Worm (Caenorhabditis elegans) whole organism, L4 larva: ENCODE measurements around the gene irk-3.
A peak's percentile ranks its signal among the peaks of the same experiment; 100 is the strongest.

ENCODE experiments used
- F37D6.2 ChIP-seq: sonication (generic microtip); optimal IDR thresholded peaks from 2 replicates; lab custom pipeline; 2016; ENCODE audit warnings: mild to moderate bottlenecking, missing genetic modification characterization, missing compliant biosample characterization
- T26A8.4 ChIP-seq: fragments of 200-800 bp; sonication (Bioruptor generic); IDR thresholded peaks from 2 replicates; pipeline ENCODE4 v1.3.6; 2022; ENCODE audit warnings: missing genetic modification characterization, missing compliant biosample characterization
- Y105C5A.15 ChIP-seq: fragments of 200-800 bp; sonication (Bioruptor generic); IDR thresholded peaks from 2 replicates; pipeline ENCODE4 v1.3.6; 2022; ENCODE audit warnings: missing genetic modification characterization, missing compliant biosample characterization
- Y75B8A.6 ChIP-seq: fragments of 200-800 bp; sonication (Bioruptor generic); IDR thresholded peaks from 2 replicates; pipeline ENCODE4 v1.3.6; 2022; ENCODE audit warnings: missing genetic modification reagents, missing genetic modification characterization, missing compliant biosample characterization
- ZK337.2 ChIP-seq: fragments of 200-800 bp; sonication (Bioruptor generic); IDR thresholded peaks from 2 replicates; pipeline ENCODE4 v1.3.6; 2022; ENCODE audit warnings: missing genetic modification reagents, missing genetic modification characterization, missing compliant biosample characterization
- ZK546.5 ChIP-seq, 2 experiments: sonication (generic microtip); optimal IDR thresholded peaks; 2 replicates each; lab custom pipeline; 2017; ENCODE audit warnings: missing biosample characterization in 2 of 2, missing genetic modification characterization in 2 of 2
- aha-1 ChIP-seq: fragments of 150-350 bp; peaks from one replicate; lab custom pipeline; 2014; ENCODE audit warnings: missing biosample characterization, missing genetic modification characterization
- ama-1 ChIP-seq: fragments of 150-350 bp; optimal IDR thresholded peaks from 2 replicates; lab custom pipeline; 2014; ENCODE audit warnings: inconsistent platforms, mixed read lengths
- ceh-62 ChIP-seq: sonication (generic microtip); optimal IDR thresholded peaks from 2 replicates; lab custom pipeline; 2017; ENCODE audit warnings: missing biosample characterization, missing genetic modification characterization
- daf-12 ChIP-seq: fragments of 150-350 bp; optimal IDR thresholded peaks from 2 replicates; lab custom pipeline; 2014; ENCODE audit warnings: missing biosample characterization, missing genetic modification reagents, missing genetic modification characterization
- daf-16 ChIP-seq, 3 experiments: sonication (generic microtip); optimal IDR thresholded peaks; 2 replicates each; lab custom pipeline; 2016 to 2017; ENCODE audit warnings: missing genetic modification characterization in 3 of 3, missing genetic modification reagents in 3 of 3, mild to moderate bottlenecking in 2 of 3, missing compliant biosample characterization in 2 of 3, missing biosample characterization in 1 of 3, moderate library complexity in 1 of 3
- dmd-9 ChIP-seq: fragments of 200-800 bp; sonication (Bioruptor generic); IDR thresholded peaks from 2 replicates; pipeline ENCODE4 v1.3.6; 2022; ENCODE audit warnings: missing genetic modification reagents, missing genetic modification characterization, missing compliant biosample characterization
- duxl-1 ChIP-seq: sonication (generic microtip); optimal IDR thresholded peaks from 2 replicates; lab custom pipeline; 2016; ENCODE audit warnings: mild to moderate bottlenecking, missing genetic modification characterization, moderate library complexity, missing compliant biosample characterization; ENCODE audit not compliant: poor library complexity
- egl-43 ChIP-seq: fragments of 200-800 bp; sonication (Bioruptor generic); IDR thresholded peaks from 2 replicates; pipeline ENCODE4 v1.3.6; 2022; ENCODE audit warnings: missing genetic modification reagents, missing genetic modification characterization, missing compliant biosample characterization
- hif-1 ChIP-seq, 2 experiments: sonication (generic microtip); optimal IDR thresholded peaks; 2 replicates each; lab custom pipeline; 2016 to 2017; ENCODE audit warnings: missing compliant biosample characterization in 2 of 2, missing genetic modification characterization in 2 of 2, missing genetic modification reagents in 2 of 2, missing genotype in 2 of 2, mild to moderate bottlenecking in 1 of 2
- hlh-30 ChIP-seq: sonication (generic microtip); optimal IDR thresholded peaks from 2 replicates; lab custom pipeline; 2017; ENCODE audit warnings: antibody characterized with exemption, mild to moderate bottlenecking, missing genetic modification characterization, missing compliant biosample characterization; ENCODE audit not compliant: insufficient read depth
- jun-1 ChIP-seq: fragments of 150-350 bp; optimal IDR thresholded peaks from 2 replicates; lab custom pipeline; 2014; ENCODE audit warnings: missing biosample characterization, missing genetic modification reagents, missing genetic modification characterization
- lim-7 ChIP-seq: fragments of 200-800 bp; sonication (Bioruptor generic); IDR thresholded peaks from 2 replicates; pipeline ENCODE4 v1.3.6; 2022; ENCODE audit warnings: missing genetic modification characterization, missing compliant biosample characterization
- lin-1 ChIP-seq: fragments of 200-800 bp; sonication (Bioruptor generic); IDR thresholded peaks from 2 replicates; pipeline ENCODE4 v1.3.6; 2022; ENCODE audit warnings: missing genetic modification reagents, missing genetic modification characterization, missing compliant biosample characterization
- lin-13 ChIP-seq: fragments of 150-350 bp; optimal IDR thresholded peaks from 2 replicates; lab custom pipeline; 2014; ENCODE audit warnings: missing biosample characterization, missing genetic modification reagents, missing genetic modification characterization
- lin-39 ChIP-seq: fragments of 150-350 bp; optimal IDR thresholded peaks from 2 replicates; lab custom pipeline; 2014; ENCODE audit warnings: missing biosample characterization, missing genetic modification reagents, missing genetic modification characterization
- mes-2 ChIP-seq: sonication (generic microtip); optimal IDR thresholded peaks from 2 replicates; lab custom pipeline; 2016; ENCODE audit warnings: missing genotype, mild to moderate bottlenecking, missing genetic modification characterization, missing compliant biosample characterization; ENCODE audit not compliant: poor library complexity, severe bottlenecking
- mxl-2 ChIP-seq: fragments of 200-800 bp; sonication (Bioruptor generic); conservative IDR thresholded peaks from 2 replicates; pipeline ENCODE4 v1.3.6; 2022; ENCODE audit warnings: missing genetic modification reagents, missing genetic modification characterization, missing compliant biosample characterization
- nhr-11 ChIP-seq: fragments of 150-350 bp; optimal IDR thresholded peaks from 2 replicates; lab custom pipeline; 2014; ENCODE audit warnings: missing biosample characterization, missing genetic modification characterization
- nhr-28 ChIP-seq: fragments of 150-350 bp; optimal IDR thresholded peaks from 2 replicates; lab custom pipeline; 2014; ENCODE audit warnings: missing biosample characterization, missing genetic modification characterization
- nhr-41 ChIP-seq: fragments of 200-800 bp; sonication (Bioruptor generic); IDR thresholded peaks from 2 replicates; pipeline ENCODE4 v1.3.6; 2022; ENCODE audit warnings: missing genetic modification reagents, missing genetic modification characterization, missing compliant biosample characterization
- snpc-1.2 ChIP-seq: fragments of 200-800 bp; sonication (Bioruptor generic); IDR thresholded peaks from 2 replicates; pipeline ENCODE4 v1.3.6; 2022; ENCODE audit warnings: missing genetic modification reagents, missing genetic modification characterization, missing compliant biosample characterization
- snpc-4 ChIP-seq: fragments of 150-350 bp; optimal IDR thresholded peaks from 2 replicates; lab custom pipeline; 2014; ENCODE audit warnings: missing biosample characterization, missing genetic modification characterization
- spr-1 ChIP-seq: sonication (generic microtip); optimal IDR thresholded peaks from 2 replicates; lab custom pipeline; 2016; ENCODE audit warnings: mild to moderate bottlenecking, missing genetic modification characterization, missing compliant biosample characterization
- spr-3 ChIP-seq: fragments of 200-800 bp; sonication (Bioruptor generic); optimal IDR thresholded peaks from 2 replicates; lab custom pipeline; 2018; ENCODE audit warnings: mild to moderate bottlenecking, missing genetic modification characterization, missing compliant biosample characterization
- vab-7 ChIP-seq: fragments of 200-800 bp; sonication (Bioruptor generic); IDR thresholded peaks from 2 replicates; pipeline ENCODE4 v1.3.6; 2022; ENCODE audit warnings: missing genetic modification reagents, missing genetic modification characterization, missing compliant biosample characterization
- ztf-11 ChIP-seq: fragments of 150-350 bp; optimal IDR thresholded peaks from 2 replicates; lab custom pipeline; 2014; ENCODE audit warnings: missing biosample characterization, missing genetic modification characterization
- ztf-7 ChIP-seq: fragments of 150-350 bp; optimal IDR thresholded peaks from 2 replicates; lab custom pipeline; 2014; ENCODE audit warnings: missing biosample characterization, missing genetic modification characterization

Gene irk-3

ce11 chrX:14334151-14334550 is 36.1 kb downstream of the irk-3 start:
- TF ChIP-seq hif-1 (tag; optimal IDR thresholded peaks at IDR 0.05; lab: Kevin White, UChicago) (no peak), hlh-30 (tag; lab: Kevin White, UChicago) (peak; percentile 37), nhr-28 (tag; lab: Kevin White, UChicago) (peak; percentile 17)

- TF ChIP-seq spr-1 (tag; lab: Kevin White, UChicago) (no peak), ZK546.5 (tag; optimal IDR thresholded peaks at IDR 0.05; lab: Kevin White, UChicago) (no peak), ztf-11 (no peak), T26A8.4 (GFP tag; lab: Robert Waterston, UW) (no peak), lin-13 (GFP tag; lab: Kevin White, UChicago) (no peak), Y75B8A.6 (GFP tag; lab: Robert Waterston, UW) (no peak), spr-3 (no peak), lim-7 (no peak)
Measured at ce11 chrX:14329348-14329747, 40.9 kb downstream of the irk-3 start.

ce11 chrX:14327398-14327797 is 42.8 kb downstream of the irk-3 start, which contains the start of gene C11H1.7:
C11H1.7 (plus strand) TSS chrX:14327409.
- peak; percentile 60 for TF ChIP-seq aha-1 (tag; lab: Kevin White, UChicago)
- no peak for TF ChIP-seq snpc-1.2 (GFP tag; lab: Robert Waterston, UW)

ce11 chrX:14326578-14326977 is 43.6 kb downstream of the irk-3 start:
- TF ChIP-seq aha-1 (tag; lab: Kevin White, UChicago) (peak; percentile 93), ZK546.5 (tag; optimal IDR thresholded peaks at IDR 0.05; lab: Kevin White, UChicago) (no peak)
- TF ChIP-seq, all 104 proteins: peak for 1

ce11 chrX:14324289-14324688 is 45.9 kb downstream of the irk-3 start:
- TF ChIP-seq lin-1 (no peak), vab-7 (no peak), ceh-62 (no peak), duxl-1 (tag; lab: Kevin White, UChicago) (no peak), aha-1 (tag; lab: Kevin White, UChicago) (peak; percentile 77), nhr-11 (tag; lab: Kevin White, UChicago) (no peak), Y105C5A.15 (GFP tag; lab: Robert Waterston, UW) (no peak), F37D6.2 (tag; lab: Kevin White, UChicago) (no peak), lin-39 (tag; lab: Kevin White, UChicago) (no peak), ama-1 (lab: Kevin White, UChicago) (no peak), mes-2 (peak; percentile 13), snpc-4 (peak; percentile 59), jun-1 (tag; lab: Kevin White, UChicago) (no peak), Y75B8A.6 (GFP tag; lab: Robert Waterston, UW) (no peak), daf-12 (no peak), snpc-1.2 (GFP tag; lab: Robert Waterston, UW) (peak; percentile 75), dmd-9 (GFP tag; lab: Robert Waterston, UW) (no peak), daf-16 (GFP tag; optimal IDR thresholded peaks at IDR 0.05; lab: Kevin White, UChicago) (no peak), daf-16 (tag; optimal IDR thresholded peaks at IDR 0.05; lab: Kevin White, UChicago) (no peak), egl-43 (GFP tag; lab: Robert Waterston, UW) (no peak), nhr-41 (GFP tag; lab: Robert Waterston, UW) (no peak), ztf-7 (tag; lab: Kevin White, UChicago) (no peak), mxl-2 (GFP tag; lab: Robert Waterston, UW) (no peak), ZK337.2 (no peak), ZK546.5 (tag; optimal IDR thresholded peaks at IDR 0.05; lab: Kevin White, UChicago) (no peak)
- TF ChIP-seq, all 104 proteins: peak for 4
